Worm (Caenorhabditis elegans) whole organism, late embryonic: Measurements from ENCODE around the gene fbxa-76.

Experiments
- ama-1 ChIP-seq: fragments of 150-350 bp; optimal IDR thresholded peaks from 2 replicates; lab custom pipeline; 2014
- ets-4 ChIP-seq: sonication (generic microtip); optimal IDR thresholded peaks from 2 replicates; lab custom pipeline; 2016; ENCODE audit warnings: missing genetic modification characterization, missing compliant biosample characterization
- hlh-6 ChIP-seq: sonication (generic microtip); optimal IDR thresholded peaks from 2 replicates; lab custom pipeline; 2016; ENCODE audit warnings: missing genotype, missing genetic modification characterization, missing compliant biosample characterization
- lin-11 ChIP-seq: fragments of 200-800 bp; sonication (Bioruptor generic); optimal IDR thresholded peaks from 2 replicates; lab custom pipeline; 2018; ENCODE audit warnings: mild to moderate bottlenecking, missing genetic modification characterization, missing compliant biosample characterization
- mec-3 ChIP-seq: sonication (generic microtip); optimal IDR thresholded peaks from 2 replicates; lab custom pipeline; 2016; ENCODE audit warnings: borderline replicate concordance, missing genetic modification characterization, missing compliant biosample characterization
- nfya-1 ChIP-seq: sonication (generic microtip); optimal IDR thresholded peaks from 2 replicates; lab custom pipeline; 2017; ENCODE audit warnings: missing genetic modification characterization, mild to moderate bottlenecking, missing compliant biosample characterization, antibody characterized with exemption, moderate library complexity
- nhr-11 ChIP-seq: fragments of 150-350 bp; optimal IDR thresholded peaks from 2 replicates; lab custom pipeline; 2014; ENCODE audit warnings: missing biosample characterization, missing genetic modification characterization
- odd-2 ChIP-seq: sonication (generic microtip); optimal IDR thresholded peaks from 2 replicates; lab custom pipeline; 2017; ENCODE audit warnings: antibody characterized with exemption, mild to moderate bottlenecking, missing genetic modification characterization, missing compliant biosample characterization
- pha-4 ChIP-seq: fragments of 150-350 bp; optimal IDR thresholded peaks from 2 replicates; lab custom pipeline; 2018; ENCODE audit warnings: missing biosample characterization, missing genetic modification reagents, missing genetic modification characterization
- pqm-1 ChIP-seq: sonication (generic microtip); optimal IDR thresholded peaks from 2 replicates; lab custom pipeline; 2016; ENCODE audit warnings: missing genetic modification characterization, missing compliant biosample characterization

DNA sequence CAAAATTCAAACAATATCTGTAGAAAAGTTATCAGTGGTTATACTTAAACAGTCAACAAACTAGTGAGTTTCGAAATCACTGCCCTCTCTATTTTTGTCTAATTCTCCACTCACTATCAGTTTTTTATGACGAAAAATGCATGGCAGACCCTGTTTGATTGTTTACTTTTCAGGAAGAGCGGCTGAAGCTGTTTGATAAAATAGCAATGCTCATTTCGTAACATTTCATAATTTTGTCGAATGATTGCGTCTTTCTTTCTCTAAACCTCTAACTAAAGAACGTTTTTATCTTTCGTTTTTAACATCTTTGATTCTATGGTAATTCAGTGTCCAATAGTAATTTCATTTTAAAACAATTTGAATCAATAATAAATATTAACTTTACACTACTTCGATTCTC, 30.2 kb upstream of the fbxa-76 start:
- TF ChIP-seq pqm-1 (tag; lab: Kevin White, UChicago) = peak; percentile 45
- TF ChIP-seq pha-4 = no peak
- TF ChIP-seq nhr-11 = no peak
- TF ChIP-seq nfya-1 = no peak
- no peak for TF ChIP-seq hlh-6 (tag; lab: Kevin White, UChicago)
- TF ChIP-seq mec-3 (tag; lab: Kevin White, UChicago) = no peak
- TF ChIP-seq odd-2 (tag; lab: Kevin White, UChicago) = no peak
- TF ChIP-seq lin-11 (tag; lab: Kevin White, UChicago) = no peak
- no peak for TF ChIP-seq ets-4
- TF ChIP-seq ama-1 (lab: Kevin White, UChicago) = no peak
